Worm (Caenorhabditis elegans) whole organism, L1 larva: Measurements from ENCODE around the gene gem-1.

Source experiments
- C04F5.9 ChIP-seq: sonication (generic microtip); optimal IDR thresholded peaks from 2 replicates; lab custom pipeline; 2016; ENCODE audit warnings: missing genetic modification characterization, missing compliant biosample characterization
- C34B4.2 ChIP-seq: sonication (generic microtip); optimal IDR thresholded peaks from 2 replicates; lab custom pipeline; 2017; ENCODE audit warnings: mild to moderate bottlenecking, missing genetic modification characterization, missing compliant biosample characterization
- aha-1 ChIP-seq: fragments of 150-350 bp; optimal IDR thresholded peaks from 2 replicates; lab custom pipeline; 2014; ENCODE audit warnings: missing biosample characterization, missing genetic modification characterization
- ama-1 ChIP-seq: fragments of 150-350 bp; optimal IDR thresholded peaks from 2 replicates; lab custom pipeline; 2014
- blmp-1 ChIP-seq: fragments of 150-350 bp; optimal IDR thresholded peaks from 2 replicates; lab custom pipeline; 2014; ENCODE audit warnings: missing biosample characterization, missing genetic modification characterization
- ceh-8 ChIP-seq: fragments of 200-800 bp; sonication (Bioruptor generic); optimal IDR thresholded peaks from 2 replicates; lab custom pipeline; 2018; ENCODE audit warnings: mild to moderate bottlenecking, missing genetic modification characterization, moderate library complexity, missing compliant biosample characterization
- ceh-90 ChIP-seq: sonication (generic microtip); optimal IDR thresholded peaks from 2 replicates; lab custom pipeline; 2016; ENCODE audit warnings: missing genetic modification characterization, missing compliant biosample characterization
- dpl-1 ChIP-seq, 3 experiments: fragments of 150-350 bp in 2 of 3; sonication (generic microtip) in 1 of 3; optimal IDR thresholded peaks; 2 replicates each; lab custom pipeline; 2014 to 2017; ENCODE audit warnings: missing biosample characterization in 3 of 3, missing genetic modification characterization in 3 of 3, missing genetic modification reagents in 3 of 3
- dsc-1 ChIP-seq: sonication (generic microtip); optimal IDR thresholded peaks from 2 replicates; lab custom pipeline; 2016; ENCODE audit warnings: mild to moderate bottlenecking, missing genetic modification characterization, missing compliant biosample characterization
- efl-1 ChIP-seq, 4 experiments: fragments of 150-350 bp; optimal IDR thresholded peaks in 3 of 4; peaks in 1 of 4; 1 replicate in 1 of 4; 2 replicates in 3 of 4; lab custom pipeline; 2014; ENCODE audit warnings: missing biosample characterization in 2 of 4, missing genetic modification characterization in 2 of 4, missing genetic modification reagents in 2 of 4
- egl-13 ChIP-seq: sonication (generic microtip); optimal IDR thresholded peaks from 2 replicates; lab custom pipeline; 2016; ENCODE audit warnings: missing genotype, missing genetic modification reagents, missing genetic modification characterization, missing compliant biosample characterization
- egl-27 ChIP-seq, 2 experiments: fragments of 150-350 bp in 1 of 2; sonication (generic microtip); optimal IDR thresholded peaks; 3 replicates each; lab custom pipeline; 2017 to 2018; ENCODE audit warnings: missing biosample characterization in 2 of 2, missing genetic modification characterization in 2 of 2, missing genetic modification reagents in 2 of 2
- elt-3 ChIP-seq, 6 experiments: fragments of 150-350 bp in 1 of 6; sonication (generic microtip); optimal IDR thresholded peaks; 2 replicates each; lab custom pipeline; 2017 to 2018; ENCODE audit warnings: missing biosample characterization in 6 of 6, missing genetic modification characterization in 6 of 6, inconsistent platforms in 1 of 6
- ets-5 ChIP-seq: fragments of 200-800 bp; sonication (Bioruptor generic); IDR thresholded peaks from 2 replicates; pipeline ENCODE4 v1.3.6; 2022; ENCODE audit warnings: missing genetic modification characterization, missing compliant biosample characterization
- fkh-10 ChIP-seq: sonication (generic microtip); optimal IDR thresholded peaks from 2 replicates; lab custom pipeline; 2017; ENCODE audit warnings: missing biosample characterization, missing genetic modification reagents, missing genetic modification characterization
- fkh-4 ChIP-seq: sonication (generic microtip); optimal IDR thresholded peaks from 2 replicates; lab custom pipeline; 2016; ENCODE audit warnings: missing compliant biosample characterization, missing genetic modification characterization, borderline replicate concordance
- fkh-8 ChIP-seq: sonication (generic microtip); optimal IDR thresholded peaks from 2 replicates; lab custom pipeline; 2016; ENCODE audit warnings: mild to moderate bottlenecking, missing genetic modification characterization, missing compliant biosample characterization
- fos-1 ChIP-seq: fragments of 150-350 bp; optimal IDR thresholded peaks from 2 replicates; lab custom pipeline; 2014; ENCODE audit warnings: missing biosample characterization, missing genetic modification characterization
- hlh-17 ChIP-seq: fragments of 200-800 bp; sonication (Bioruptor generic); optimal IDR thresholded peaks from 2 replicates; lab custom pipeline; 2018; ENCODE audit warnings: missing genetic modification characterization, mild to moderate bottlenecking, missing compliant biosample characterization, moderate library complexity, borderline replicate concordance
- hpl-2 ChIP-seq: fragments of 150-350 bp; optimal IDR thresholded peaks from 2 replicates; lab custom pipeline; 2014; ENCODE audit warnings: missing biosample characterization, missing genetic modification reagents, missing genetic modification characterization
- isw-1 ChIP-seq: fragments of 200-800 bp; sonication (Bioruptor generic); IDR thresholded peaks from 2 replicates; pipeline ENCODE4 v1.3.6; 2022; ENCODE audit warnings: missing genetic modification characterization, missing compliant biosample characterization
- lin-13 ChIP-seq: fragments of 150-350 bp; optimal IDR thresholded peaks from 2 replicates; lab custom pipeline; 2014; ENCODE audit warnings: missing biosample characterization, missing genetic modification reagents, missing genetic modification characterization
- lin-14 ChIP-seq: fragments of 200-800 bp; sonication (Bioruptor generic); optimal IDR thresholded peaks from 2 replicates; lab custom pipeline; 2018; ENCODE audit warnings: mild to moderate bottlenecking, missing genetic modification characterization, moderate library complexity, missing compliant biosample characterization
- lin-15B ChIP-seq: fragments of 150-350 bp; sonication (generic microtip); optimal IDR thresholded peaks from 3 replicates; lab custom pipeline; 2014; ENCODE audit warnings: missing biosample characterization, missing genetic modification characterization
- lin-35 ChIP-seq, 2 experiments: fragments of 150-350 bp; optimal IDR thresholded peaks; 2 replicates each; lab custom pipeline; 2014; ENCODE audit warnings: missing biosample characterization in 2 of 2, missing genetic modification characterization in 2 of 2, missing genetic modification reagents in 2 of 2
- lir-3 ChIP-seq: sonication (generic microtip); optimal IDR thresholded peaks from 2 replicates; lab custom pipeline; 2016; ENCODE audit warnings: mild to moderate bottlenecking, missing genetic modification characterization, moderate library complexity, missing compliant biosample characterization; ENCODE audit not compliant: poor library complexity
- lsy-2 ChIP-seq, 2 experiments: fragments of 150-350 bp; optimal IDR thresholded peaks; 2 replicates each; lab custom pipeline; 2014; ENCODE audit warnings: missing biosample characterization in 2 of 2, missing genetic modification characterization in 2 of 2
- mdl-1 ChIP-seq, 2 experiments: fragments of 150-350 bp; optimal IDR thresholded peaks; 2 replicates each; lab custom pipeline; 2014 to 2017; ENCODE audit warnings: missing biosample characterization in 2 of 2, missing genetic modification characterization in 2 of 2, inconsistent platforms in 1 of 2
- mef-2 ChIP-seq: fragments of 150-350 bp; optimal IDR thresholded peaks from 2 replicates; lab custom pipeline; 2014; ENCODE audit warnings: missing biosample characterization, missing genetic modification characterization
- mep-1 ChIP-seq: fragments of 150-350 bp; optimal IDR thresholded peaks from 2 replicates; lab custom pipeline; 2014; ENCODE audit warnings: missing biosample characterization, missing genetic modification characterization
- nhr-11 ChIP-seq: fragments of 150-350 bp; optimal IDR thresholded peaks from 2 replicates; lab custom pipeline; 2014; ENCODE audit warnings: missing biosample characterization, missing genetic modification characterization
- nhr-20 ChIP-seq: sonication (generic microtip); optimal IDR thresholded peaks from 2 replicates; lab custom pipeline; 2016; ENCODE audit warnings: mild to moderate bottlenecking, missing genetic modification characterization, missing compliant biosample characterization
- nhr-237 ChIP-seq: fragments of 150-350 bp; optimal IDR thresholded peaks from 2 replicates; lab custom pipeline; 2014; ENCODE audit warnings: missing biosample characterization, missing genetic modification characterization
- nhr-28 ChIP-seq: fragments of 150-350 bp; optimal IDR thresholded peaks from 2 replicates; lab custom pipeline; 2014; ENCODE audit warnings: missing biosample characterization, missing genetic modification characterization
- nhr-47 ChIP-seq: sonication (generic microtip); optimal IDR thresholded peaks from 2 replicates; lab custom pipeline; 2016; ENCODE audit warnings: mild to moderate bottlenecking, missing genetic modification characterization, moderate library complexity, missing compliant biosample characterization
- pag-3 ChIP-seq: sonication (generic microtip); optimal IDR thresholded peaks from 2 replicates; lab custom pipeline; 2017; ENCODE audit warnings: missing genetic modification characterization, mild to moderate bottlenecking, missing compliant biosample characterization, antibody characterized with exemption, borderline replicate concordance; ENCODE audit not compliant: insufficient read depth
- pax-3 ChIP-seq: fragments of 200-800 bp; sonication (Bioruptor generic); optimal IDR thresholded peaks from 2 replicates; lab custom pipeline; 2018; ENCODE audit warnings: mild to moderate bottlenecking, missing genetic modification characterization, moderate library complexity, missing compliant biosample characterization
- pqm-1 ChIP-seq: sonication (generic microtip); optimal IDR thresholded peaks from 3 replicates; lab custom pipeline; 2017; ENCODE audit warnings: missing biosample characterization, missing genetic modification characterization
- rnt-1 ChIP-seq: sonication (generic microtip); optimal IDR thresholded peaks from 2 replicates; lab custom pipeline; 2016; ENCODE audit warnings: mild to moderate bottlenecking, missing genetic modification characterization, moderate library complexity, missing compliant biosample characterization
- snpc-4 ChIP-seq: fragments of 150-350 bp; optimal IDR thresholded peaks from 2 replicates; lab custom pipeline; 2014; ENCODE audit warnings: missing biosample characterization, missing genetic modification characterization
- snu-23 ChIP-seq: sonication (generic microtip); optimal IDR thresholded peaks from 2 replicates; lab custom pipeline; 2016; ENCODE audit warnings: missing genetic modification characterization, missing compliant biosample characterization
- sox-4 ChIP-seq: sonication (generic microtip); optimal IDR thresholded peaks from 2 replicates; lab custom pipeline; 2016; ENCODE audit warnings: missing genetic modification characterization, missing compliant biosample characterization
- sptf-1 ChIP-seq: fragments of 150-350 bp; optimal IDR thresholded peaks from 2 replicates; lab custom pipeline; 2014; ENCODE audit warnings: missing biosample characterization, missing genetic modification characterization
- swsn-7 ChIP-seq: sonication (generic microtip); optimal IDR thresholded peaks from 2 replicates; lab custom pipeline; 2016; ENCODE audit warnings: missing genetic modification characterization, missing compliant biosample characterization
- tbx-2 ChIP-seq: sonication (generic microtip); optimal IDR thresholded peaks from 2 replicates; lab custom pipeline; 2016; ENCODE audit warnings: missing genetic modification characterization, missing compliant biosample characterization
- unc-130 ChIP-seq: fragments of 150-350 bp; optimal IDR thresholded peaks from 2 replicates; lab custom pipeline; 2017; ENCODE audit warnings: missing biosample characterization, missing genetic modification characterization, inconsistent platforms
- unc-30 ChIP-seq: sonication (generic microtip); optimal IDR thresholded peaks from 2 replicates; lab custom pipeline; 2017; ENCODE audit warnings: missing biosample characterization, missing genetic modification characterization
- unc-86 ChIP-seq: sonication (generic microtip); optimal IDR thresholded peaks from 2 replicates; lab custom pipeline; 2016; ENCODE audit warnings: missing genetic modification characterization, missing compliant biosample characterization
- vab-15 ChIP-seq: sonication (generic microtip); optimal IDR thresholded peaks from 2 replicates; lab custom pipeline; 2017; ENCODE audit warnings: missing genotype, mild to moderate bottlenecking, missing genetic modification characterization, missing compliant biosample characterization

The gem-1 gene

DNA sequence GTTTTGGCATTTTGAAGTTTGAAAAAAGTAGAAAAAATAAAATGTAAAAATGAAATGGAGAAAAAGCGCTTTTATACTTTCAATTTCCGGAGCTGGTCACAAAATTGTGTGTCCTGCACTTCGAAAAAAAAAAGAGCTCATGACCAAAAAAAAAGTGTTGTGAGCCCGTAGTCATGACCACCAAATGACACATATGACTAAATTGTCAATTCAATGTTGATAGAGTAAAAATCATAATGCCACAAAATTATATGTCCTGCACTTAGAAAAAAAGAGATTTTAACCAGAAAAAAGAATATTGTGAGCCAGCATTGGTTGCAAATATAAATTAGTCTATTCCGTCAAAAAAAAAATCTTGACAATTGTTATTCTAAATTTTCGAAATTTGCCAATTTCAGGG is 22.4 kb upstream of the gem-1 start, which contains the start of gene F02C12.2:
Gene F02C12.2 (minus strand): TSS at position 101 of the 400 bp plus-strand sequence.
- TF ChIP-seq rnt-1 (tag; lab: Kevin White, UChicago), result no peak
- no peak for TF ChIP-seq unc-130 (tag; lab: Kevin White, UChicago)
- TF ChIP-seq fkh-8 (tag; lab: Kevin White, UChicago), result peak; percentile 53
- TF ChIP-seq, all 84 proteins: peak for 1

- TF ChIP-seq lin-14 (GFP tag; lab: Kevin White, UChicago) (peak; percentile 96), pqm-1 (tag; lab: Kevin White, UChicago) (no peak), elt-3 (tag; optimal IDR thresholded peaks at IDR 0.05; lab: Kevin White, UChicago) (peak in 3 of 6 experiments; percentile 17 to 89 (median 81)), snu-23 (peak; percentile 97), fos-1 (tag; lab: Kevin White, UChicago) (peak; percentile 83), lsy-2 (tag; optimal IDR thresholded peaks at IDR 0.05; lab: Kevin White, UChicago) (peak; percentile 89 to 91), snpc-4 (tag; lab: Kevin White, UChicago) (peak; percentile 73), ceh-8 (GFP tag; lab: Kevin White, UChicago) (peak; percentile 22), mdl-1 (tag; optimal IDR thresholded peaks at IDR 0.05; lab: Kevin White, UChicago) (peak in 1 of 2 experiments; percentile 82), isw-1 (peak; percentile 89), unc-30 (no peak), sox-4 (tag; lab: Kevin White, UChicago) (peak; percentile 73), mef-2 (tag; lab: Kevin White, UChicago) (peak; percentile 81), aha-1 (tag; lab: Kevin White, UChicago) (no peak), ets-5 (GFP tag; lab: Robert Waterston, UW) (no peak), dpl-1 (GFP tag; optimal IDR thresholded peaks at IDR 0.05; lab: Kevin White, UChicago) (peak; percentile 59 to 68 (median 66)), ama-1 (lab: Kevin White, UChicago) (peak; percentile 9), mep-1 (peak; percentile 91), egl-27 (tag; optimal IDR thresholded peaks at IDR 0.05; lab: Kevin White, UChicago) (peak in 1 of 2 experiments; percentile 42), unc-86 (tag; lab: Kevin White, UChicago) (peak; percentile 89), vab-15 (tag; lab: Kevin White, UChicago) (no peak), lin-35 (GFP tag; optimal IDR thresholded peaks at IDR 0.05; lab: Kevin White, UChicago) (peak; percentile 75 to 86), swsn-7 (tag; lab: Kevin White, UChicago) (peak; percentile 96), egl-13 (tag; lab: Kevin White, UChicago) (peak; percentile 88), lir-3 (peak; percentile 80), fkh-8 (tag; lab: Kevin White, UChicago) (peak; percentile 79), fkh-4 (peak; percentile 3), lin-15B (peak; percentile 82), ceh-90 (peak; percentile 26), nhr-237 (tag; lab: Kevin White, UChicago) (peak; percentile 66), efl-1 (optimal IDR thresholded peaks at IDR 0.05; lab: Kevin White, UChicago) (peak; percentile 83 to 91), efl-1 (GFP tag; optimal IDR thresholded peaks at IDR 0.05 in 1 of 2; lab: Kevin White, UChicago) (peak; percentile 65 to 97), hlh-17 (GFP tag; lab: Kevin White, UChicago) (no peak), fkh-10 (no peak), hpl-2 (GFP tag; lab: Kevin White, UChicago) (peak; percentile 85), pag-3 (tag; lab: Kevin White, UChicago) (peak; percentile 16), C04F5.9 (peak; percentile 56), pax-3 (tag; lab: Kevin White, UChicago) (peak; percentile 60), lin-13 (GFP tag; lab: Kevin White, UChicago) (peak; percentile 78), blmp-1 (tag; lab: Kevin White, UChicago) (peak; percentile 72), nhr-28 (tag; lab: Kevin White, UChicago) (no peak), C34B4.2 (tag; lab: Kevin White, UChicago) (no peak), nhr-47 (peak; percentile 96), sptf-1 (no peak), tbx-2 (tag; lab: Kevin White, UChicago) (peak; percentile 94), dsc-1 (tag; lab: Kevin White, UChicago) (peak; percentile 95), nhr-11 (tag; lab: Kevin White, UChicago) (peak; percentile 73), nhr-20 (tag; lab: Kevin White, UChicago) (peak; percentile 98)
Observed at ce11 chrX:13396550-13397023, 19.8 kb upstream of the gem-1 start, which contains the start of gene F02C12.3. Gene F02C12.3 (plus strand): TSS chrX:13396973.
